Fruit fly (Drosophila melanogaster): Measurements from ENCODE around the gene Lgr4.
A peak's percentile ranks its signal among the peaks of the same experiment; 100 is the strongest.

Lgr4 gene

DNA sequence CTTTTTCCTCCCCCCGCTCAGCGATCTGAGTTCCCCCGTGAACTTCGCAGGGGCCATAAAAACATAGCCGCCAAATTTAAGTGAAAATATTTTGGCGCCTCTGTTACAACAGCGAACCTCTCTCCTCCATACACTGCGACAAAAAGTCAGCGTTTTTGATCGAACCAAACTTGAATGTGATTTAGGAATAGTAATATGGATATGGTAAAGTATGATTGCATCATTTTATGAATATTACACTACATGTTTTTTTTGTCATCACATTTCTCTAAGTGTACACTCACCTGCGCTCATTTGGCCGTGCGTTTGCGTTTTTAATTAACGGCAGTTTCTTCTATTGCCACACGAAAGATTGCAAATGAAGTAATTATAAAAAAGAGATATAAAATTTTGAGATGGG is 53.3 kb downstream of the Lgr4 start (continued):
- TF ChIP-seq CG14710 (tag; optimal IDR thresholded peaks at IDR 0.05) (peak; percentile 24), Hr3 (GFP tag; optimal IDR thresholded peaks at IDR 0.05) (peak; percentile 51), CG4404 (GFP tag; IDR thresholded peaks at IDR 0.05) (no peak), sd (tag; optimal IDR thresholded peaks at IDR 0.05) (no peak), Elba2 (GFP tag; optimal IDR thresholded peaks at IDR 0.05) (no peak), trh (GFP tag; optimal IDR thresholded peaks at IDR 0.05) (no peak), wor (GFP tag; IDR thresholded peaks at IDR 0.05) (0 out of 2 replicates have a peak, but pooled peaks have one; percentile 37), nom (GFP tag; optimal IDR thresholded peaks at IDR 0.05) (no peak), CG13775 (GFP tag; optimal IDR thresholded peaks at IDR 0.05) (peak; percentile 17), CG18619 (GFP tag; optimal IDR thresholded peaks at IDR 0.05) (peak; percentile 9), CG8478 (optimal IDR thresholded peaks at IDR 0.05) (no peak), Atf3 (GFP tag; optimal IDR thresholded peaks at IDR 0.05) (peak; percentile 36), ERR (GFP tag; optimal IDR thresholded peaks at IDR 0.05) (no peak), sens-2 (GFP tag; IDR thresholded peaks at IDR 0.05) (0 out of 2 replicates have a peak, but pooled peaks have one; percentile 39), CG7372 (GFP tag; IDR thresholded peaks at IDR 0.05) (no peak), Ets65A (GFP tag) (peak; percentile 86), caup (GFP tag; optimal IDR thresholded peaks at IDR 0.05; ENCODE audit: severe bottlenecking) (peak; percentile 20), D19B (GFP tag; optimal IDR thresholded peaks at IDR 0.05) (no peak), tll (GFP tag; optimal IDR thresholded peaks at IDR 0.05) (no peak), Hand (GFP tag; optimal IDR thresholded peaks at IDR 0.05) (no peak), Camta (GFP tag; optimal IDR thresholded peaks at IDR 0.05) (peak; percentile 25), stwl (tag; optimal IDR thresholded peaks at IDR 0.05) (no peak), sens (GFP tag) (peak; percentile 90), kay (GFP tag; optimal IDR thresholded peaks at IDR 0.05) (peak; percentile 19), CG4617 (GFP tag; optimal IDR thresholded peaks at IDR 0.05; ENCODE audit: borderline replicate concordance) (no peak), CG8765 (GFP tag; IDR thresholded peaks at IDR 0.05) (no peak), Hr51 (GFP tag; optimal IDR thresholded peaks at IDR 0.05) (peak; percentile 41 to 81), Trl (optimal IDR thresholded peaks at IDR 0.05) (no peak), Trl (GFP tag; optimal IDR thresholded peaks at IDR 0.05) (no peak), CG32767 (GFP tag; IDR thresholded peaks at IDR 0.05) (no peak), CG5245 (GFP tag; optimal IDR thresholded peaks at IDR 0.05) (peak; percentile 47), ATbp (GFP tag; optimal IDR thresholded peaks at IDR 0.05) (peak; percentile 59), Fer2 (tag; optimal IDR thresholded peaks at IDR 0.05) (no peak), CG9932 (GFP tag; IDR thresholded peaks at IDR 0.05) (0 out of 2 replicates have a peak, but pooled peaks have one; percentile 13), Nf-YA (GFP tag; IDR thresholded peaks at IDR 0.05) (no peak), sim (GFP tag; IDR thresholded peaks at IDR 0.05) (peak; percentile 40; the same call in 1 of the 2 replicates), disco-r (GFP tag; optimal IDR thresholded peaks at IDR 0.05) (peak; percentile 19), CG4360 (GFP tag; IDR thresholded peaks at IDR 0.05) (no peak; the same call in 1 of the 2 replicates), Mes4 (GFP tag; optimal IDR thresholded peaks at IDR 0.05) (peak; percentile 20), HHEX (GFP tag; optimal IDR thresholded peaks at IDR 0.05) (peak; percentile 8), ewg (GFP tag; optimal IDR thresholded peaks at IDR 0.05) (peak; percentile 34), sc (optimal IDR thresholded peaks at IDR 0.05) (no peak), sc (GFP tag; optimal IDR thresholded peaks at IDR 0.05) (no peak), CG15696 (tag; optimal IDR thresholded peaks at IDR 0.05) (no peak), Taf1 (GFP tag; IDR thresholded peaks at IDR 0.05) (no peak), Fer1 (GFP tag; optimal IDR thresholded peaks at IDR 0.05) (peak; percentile 27), CG11504 (tag; optimal IDR thresholded peaks at IDR 0.05) (peak; percentile 79), CG10366 (GFP tag; IDR thresholded peaks at IDR 0.05) (peak; percentile 60), CG9609 (GFP tag; optimal IDR thresholded peaks at IDR 0.05) (no peak), chm (GFP tag; IDR thresholded peaks at IDR 0.05) (no peak; the same call in 1 of the 2 replicates), Lpt (GFP tag; optimal IDR thresholded peaks at IDR 0.05) (no peak), ash1 (GFP tag; optimal IDR thresholded peaks at IDR 0.05) (no peak)

Measured in whole organism, embryonic.